Worm (Caenorhabditis elegans) whole organism, young adult: ENCODE data around the gene best-20.

Experiments used
- B0019.2 ChIP-seq: fragments of 200-800 bp; sonication (Bioruptor generic); conservative IDR thresholded peaks from 2 replicates; pipeline ENCODE4 v1.3.6; 2022; ENCODE audit warnings: missing genetic modification reagents, missing genetic modification characterization, missing compliant biosample characterization
- B0336.3 ChIP-seq: fragments of 200-800 bp; sonication (Bioruptor generic); IDR thresholded peaks from 2 replicates; pipeline ENCODE4 v1.3.6; 2022; ENCODE audit warnings: missing genetic modification characterization, missing compliant biosample characterization
- C06A6.2 ChIP-seq: fragments of 200-800 bp; sonication (Bioruptor generic); conservative IDR thresholded peaks from 2 replicates; pipeline ENCODE4 v1.3.6; 2022; ENCODE audit warnings: missing genetic modification characterization, missing compliant biosample characterization
- D2030.7 ChIP-seq: fragments of 200-800 bp; sonication (Bioruptor generic); IDR thresholded peaks from 2 replicates; pipeline ENCODE4 v1.3.6; 2022; ENCODE audit warnings: missing genetic modification reagents, missing genetic modification characterization, missing compliant biosample characterization
- F33H1.4 ChIP-seq: fragments of 200-800 bp; sonication (Bioruptor generic); IDR thresholded peaks from 2 replicates; pipeline ENCODE4 v1.3.6; 2022; ENCODE audit warnings: missing genetic modification reagents, missing genetic modification characterization, missing compliant biosample characterization
- F39B2.1 ChIP-seq: fragments of 200-800 bp; sonication (Bioruptor generic); IDR thresholded peaks from 2 replicates; pipeline ENCODE4 v1.3.6; 2022; ENCODE audit warnings: missing genetic modification reagents, missing genetic modification characterization, missing compliant biosample characterization
- F49E8.2 ChIP-seq: sonication (generic microtip); optimal IDR thresholded peaks from 3 replicates; lab custom pipeline; 2017; ENCODE audit warnings: missing genetic modification characterization, mild to moderate bottlenecking, missing compliant biosample characterization, antibody characterized with exemption, moderate library complexity; ENCODE audit not compliant: insufficient read depth
- F52B5.7 ChIP-seq: sonication (generic microtip); optimal IDR thresholded peaks from 2 replicates; lab custom pipeline; 2016; ENCODE audit warnings: mild to moderate bottlenecking, missing genetic modification characterization, missing compliant biosample characterization
- K11D2.4 ChIP-seq: fragments of 200-800 bp; sonication (Bioruptor generic); IDR thresholded peaks from 2 replicates; pipeline ENCODE4 v1.3.6; 2022; ENCODE audit warnings: missing genetic modification reagents, missing genetic modification characterization, missing compliant biosample characterization
- K12H6.12 ChIP-seq: fragments of 200-800 bp; sonication (Bioruptor generic); optimal IDR thresholded peaks from 2 replicates; lab custom pipeline; 2018; ENCODE audit warnings: mild to moderate bottlenecking, missing genetic modification characterization, missing compliant biosample characterization
- T26A5.8 ChIP-seq: sonication (generic microtip); optimal IDR thresholded peaks from 2 replicates; lab custom pipeline; 2016; ENCODE audit warnings: missing genetic modification characterization, missing compliant biosample characterization
- Y53F4B.3 ChIP-seq: fragments of 200-800 bp; sonication (Bioruptor generic); IDR thresholded peaks from 2 replicates; pipeline ENCODE4 v1.3.6; 2022; ENCODE audit warnings: missing genetic modification reagents, missing genetic modification characterization, missing compliant biosample characterization
- Y67H2A.10 ChIP-seq: fragments of 200-800 bp; sonication (Bioruptor generic); conservative IDR thresholded peaks from 2 replicates; pipeline ENCODE4 v1.3.6; 2022; ENCODE audit warnings: missing genetic modification reagents, missing genetic modification characterization, missing compliant biosample characterization
- Y79H2A.3 ChIP-seq: fragments of 200-800 bp; sonication (Bioruptor generic); conservative IDR thresholded peaks from 2 replicates; pipeline ENCODE4 v1.3.6; 2022; ENCODE audit warnings: missing genetic modification reagents, missing genetic modification characterization, missing compliant biosample characterization
- ZK185.1 ChIP-seq: sonication (generic microtip); optimal IDR thresholded peaks from 2 replicates; lab custom pipeline; 2016; ENCODE audit warnings: mild to moderate bottlenecking, missing genetic modification characterization, missing compliant biosample characterization; ENCODE audit not compliant: poor library complexity, severe bottlenecking
- attf-3 ChIP-seq: fragments of 200-800 bp; sonication (Bioruptor generic); conservative IDR thresholded peaks from 2 replicates; pipeline ENCODE4 v1.3.6; 2022; ENCODE audit warnings: missing genetic modification reagents, missing genetic modification characterization, missing compliant biosample characterization
- bed-1 ChIP-seq: fragments of 200-800 bp; sonication (Bioruptor generic); IDR thresholded peaks from 2 replicates; pipeline ENCODE4 v1.3.6; 2022; ENCODE audit warnings: missing genetic modification reagents, missing genetic modification characterization, missing compliant biosample characterization
- bed-2 ChIP-seq: fragments of 200-800 bp; sonication (Bioruptor generic); IDR thresholded peaks from 2 replicates; pipeline ENCODE4 v1.3.6; 2022; ENCODE audit warnings: missing genetic modification reagents, missing genetic modification characterization, missing compliant biosample characterization
- cebp-1 ChIP-seq, 2 experiments: fragments of 200-800 bp in 1 of 2; sonication (Bioruptor generic) in 1 of 2; sonication (generic microtip) in 1 of 2; IDR thresholded peaks in 1 of 2; optimal IDR thresholded peaks in 1 of 2; 2 replicates each; pipeline versions ENCODE4 v1.3.6 to Lab custom; 2017 to 2022; ENCODE audit warnings: missing compliant biosample characterization in 2 of 2, missing genetic modification characterization in 2 of 2, mild to moderate bottlenecking in 1 of 2, missing genetic modification reagents in 1 of 2, moderate library complexity in 1 of 2
- ceh-100 ChIP-seq: fragments of 200-800 bp; sonication (Bioruptor generic); IDR thresholded peaks from 2 replicates; pipeline ENCODE4 v1.3.6; 2022; ENCODE audit warnings: missing genetic modification reagents, missing genetic modification characterization, missing compliant biosample characterization
- ceh-58 ChIP-seq: fragments of 200-800 bp; sonication (Bioruptor generic); IDR thresholded peaks from 2 replicates; pipeline ENCODE4 v1.3.6; 2022; ENCODE audit warnings: missing genetic modification characterization, missing compliant biosample characterization
- ceh-91 ChIP-seq: fragments of 200-800 bp; sonication (Bioruptor generic); IDR thresholded peaks from 2 replicates; pipeline ENCODE4 v1.3.6; 2022; ENCODE audit warnings: missing genetic modification reagents, missing genetic modification characterization, missing compliant biosample characterization
- dox-1 ChIP-seq: fragments of 200-800 bp; sonication (Bioruptor generic); IDR thresholded peaks from 2 replicates; pipeline ENCODE4 v1.3.6; 2022; ENCODE audit warnings: missing genetic modification reagents, missing genetic modification characterization, missing compliant biosample characterization
- dpl-1 ChIP-seq: fragments of 150-350 bp; optimal IDR thresholded peaks from 2 replicates; lab custom pipeline; 2014; ENCODE audit warnings: missing biosample characterization, missing genetic modification reagents, missing genetic modification characterization
- efl-1 ChIP-seq: fragments of 150-350 bp; optimal IDR thresholded peaks from 2 replicates; lab custom pipeline; 2014; ENCODE audit warnings: missing biosample characterization, missing genetic modification reagents, missing genetic modification characterization
- egl-44 ChIP-seq: fragments of 200-800 bp; sonication (Bioruptor generic); IDR thresholded peaks from 2 replicates; pipeline ENCODE4 v1.3.6; 2022; ENCODE audit warnings: missing genetic modification reagents, missing genetic modification characterization, missing compliant biosample characterization
- egrh-3 ChIP-seq: fragments of 200-800 bp; sonication (Bioruptor generic); IDR thresholded peaks from 2 replicates; pipeline ENCODE4 v1.3.6; 2022; ENCODE audit warnings: missing genetic modification reagents, missing genetic modification characterization, missing compliant biosample characterization
- ets-4 ChIP-seq: fragments of 200-800 bp; sonication (Bioruptor generic); optimal IDR thresholded peaks from 2 replicates; lab custom pipeline; 2018; ENCODE audit warnings: mild to moderate bottlenecking, missing genetic modification characterization, missing compliant biosample characterization
- him-1 ChIP-seq: sonication (generic microtip); optimal IDR thresholded peaks from 2 replicates; lab custom pipeline; 2016; ENCODE audit warnings: missing genotype, missing genetic modification reagents, missing genetic modification characterization, missing compliant biosample characterization
- hlh-12 ChIP-seq: sonication (generic microtip); optimal IDR thresholded peaks from 2 replicates; lab custom pipeline; 2016; ENCODE audit warnings: missing genetic modification characterization, missing compliant biosample characterization
- hlh-26 ChIP-seq: fragments of 200-800 bp; sonication (Bioruptor generic); conservative IDR thresholded peaks from 2 replicates; pipeline ENCODE4 v1.3.6; 2022; ENCODE audit warnings: missing genetic modification reagents, missing genetic modification characterization, missing compliant biosample characterization
- hrde-1 ChIP-seq: sonication (generic microtip); optimal IDR thresholded peaks from 2 replicates; lab custom pipeline; 2016; ENCODE audit warnings: missing genetic modification characterization, mild to moderate bottlenecking, missing compliant biosample characterization, moderate library complexity, missing genotype, missing genetic modification reagents, borderline replicate concordance
- lin-35 ChIP-seq, 3 experiments: fragments of 150-350 bp in 2 of 3; sonication (generic microtip) in 1 of 3; optimal IDR thresholded peaks; 2 replicates each; lab custom pipeline; 2014 to 2018; ENCODE audit warnings: missing biosample characterization in 3 of 3, missing genetic modification characterization in 3 of 3, missing genetic modification reagents in 3 of 3
- lin-54 ChIP-seq: fragments of 200-800 bp; sonication (Bioruptor generic); optimal IDR thresholded peaks from 2 replicates; lab custom pipeline; 2018; ENCODE audit warnings: mild to moderate bottlenecking, missing genetic modification characterization, missing compliant biosample characterization
- lir-1 ChIP-seq: fragments of 200-800 bp; sonication (Bioruptor generic); conservative IDR thresholded peaks from 2 replicates; pipeline ENCODE4 v1.3.6; 2022; ENCODE audit warnings: missing genetic modification reagents, missing genetic modification characterization, missing compliant biosample characterization
- madf-8 ChIP-seq: fragments of 200-800 bp; sonication (Bioruptor generic); conservative IDR thresholded peaks from 2 replicates; pipeline ENCODE4 v1.3.6; 2022; ENCODE audit warnings: missing genetic modification reagents, missing genetic modification characterization, missing compliant biosample characterization
- mcd-1 ChIP-seq: fragments of 200-800 bp; sonication (Bioruptor generic); IDR thresholded peaks from 2 replicates; pipeline ENCODE4 v1.3.6; 2022; ENCODE audit warnings: missing genetic modification reagents, missing genetic modification characterization, missing compliant biosample characterization
- mes-4 ChIP-seq: sonication (generic microtip); optimal IDR thresholded peaks from 2 replicates; lab custom pipeline; 2016; ENCODE audit warnings: missing genotype, missing genetic modification characterization, missing compliant biosample characterization
- mxl-1 ChIP-seq: sonication (generic microtip); optimal IDR thresholded peaks from 2 replicates; lab custom pipeline; 2016; ENCODE audit warnings: missing genetic modification characterization, missing compliant biosample characterization
- nfya-2 ChIP-seq: fragments of 200-800 bp; sonication (Bioruptor generic); IDR thresholded peaks from 2 replicates; pipeline ENCODE4 v1.3.6; 2022; ENCODE audit warnings: missing genetic modification reagents, missing genetic modification characterization, missing compliant biosample characterization
- pha-4 ChIP-seq: fragments of 150-350 bp; sonication (generic microtip); optimal IDR thresholded peaks from 2 replicates; lab custom pipeline; 2014; ENCODE audit warnings: missing biosample characterization, missing genetic modification reagents, missing genetic modification characterization
- rcor-1 ChIP-seq: fragments of 200-800 bp; sonication (Bioruptor generic); IDR thresholded peaks from 2 replicates; pipeline ENCODE4 v1.3.6; 2022; ENCODE audit warnings: missing genetic modification reagents, missing genetic modification characterization, missing compliant biosample characterization
- rec-8 ChIP-seq, 2 experiments: sonication (generic microtip); optimal IDR thresholded peaks; 2 replicates each; lab custom pipeline; 2016; ENCODE audit warnings: mild to moderate bottlenecking in 2 of 2, missing genetic modification characterization in 2 of 2, missing genetic modification reagents in 2 of 2, missing genotype in 2 of 2, missing biosample characterization in 1 of 2, missing compliant biosample characterization in 1 of 2, moderate library complexity in 1 of 2
- repo-1 ChIP-seq: sonication (generic microtip); optimal IDR thresholded peaks from 2 replicates; lab custom pipeline; 2017; ENCODE audit warnings: mild to moderate bottlenecking, missing genetic modification characterization, missing compliant biosample characterization
- unc-62 ChIP-seq: fragments of 150-350 bp; optimal IDR thresholded peaks from 2 replicates; lab custom pipeline; 2014; ENCODE audit warnings: missing biosample characterization, missing genetic modification reagents, missing genetic modification characterization
- zfh-2 ChIP-seq: fragments of 200-800 bp; sonication (Bioruptor generic); conservative IDR thresholded peaks from 2 replicates; pipeline ENCODE4 v1.3.6; 2022; ENCODE audit warnings: missing genetic modification reagents, missing genetic modification characterization, missing compliant biosample characterization
- ztf-25 ChIP-seq: fragments of 200-800 bp; sonication (Bioruptor generic); IDR thresholded peaks from 2 replicates; pipeline ENCODE4 v1.3.6; 2022; ENCODE audit warnings: missing genetic modification reagents, missing genetic modification characterization, missing compliant biosample characterization
- ztf-28 ChIP-seq: fragments of 200-800 bp; sonication (Bioruptor generic); IDR thresholded peaks from 2 replicates; pipeline ENCODE4 v1.3.6; 2022; ENCODE audit warnings: missing genetic modification reagents, missing genetic modification characterization, missing compliant biosample characterization
- ztf-3 ChIP-seq: fragments of 200-800 bp; sonication (Bioruptor generic); optimal IDR thresholded peaks from 2 replicates; lab custom pipeline; 2018; ENCODE audit warnings: mild to moderate bottlenecking, missing genetic modification characterization, missing compliant biosample characterization

Gene best-20

DNA sequence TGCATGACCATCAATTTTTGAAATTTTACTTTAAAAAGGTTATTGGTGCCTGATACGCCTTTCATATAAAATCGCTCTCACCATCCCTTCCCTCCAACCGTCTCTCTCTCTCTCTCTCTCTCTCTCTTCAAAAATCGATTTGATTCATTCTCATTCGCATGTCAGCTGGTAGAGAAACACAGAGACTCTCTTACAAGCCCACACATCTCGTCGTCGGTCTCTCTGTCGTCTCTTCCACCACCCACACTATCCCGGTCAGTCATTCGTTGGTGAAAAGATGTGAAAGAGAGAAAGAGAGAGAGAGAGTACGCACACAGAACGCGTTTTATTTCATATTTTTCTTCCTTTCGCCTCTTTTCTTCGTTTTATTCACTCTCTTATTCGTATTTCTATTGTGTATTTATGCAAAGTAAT, 13.6 kb upstream of the best-20 start:
- no peak for TF ChIP-seq F39B2.1
- no peak for TF ChIP-seq egl-44 (GFP tag; lab: Robert Waterston, UW)
- TF ChIP-seq rec-8 (tag; optimal IDR thresholded peaks at IDR 0.05; lab: Kevin White, UChicago), result no peak
- TF ChIP-seq K11D2.4 (GFP tag; lab: Robert Waterston, UW), result no peak; the same call in 1 of the 2 replicates
- TF ChIP-seq him-1 (tag; lab: Kevin White, UChicago), result no peak
- TF ChIP-seq repo-1 (tag; lab: Kevin White, UChicago), result no peak
- no peak for TF ChIP-seq efl-1 (GFP tag; lab: Kevin White, UChicago)
- TF ChIP-seq ceh-91 (GFP tag; lab: Robert Waterston, UW), result no peak
- no peak for TF ChIP-seq bed-2 (GFP tag; lab: Robert Waterston, UW)
- TF ChIP-seq C06A6.2 (GFP tag; lab: Robert Waterston, UW), result no peak
- TF ChIP-seq ztf-3 (GFP tag; lab: Kevin White, UChicago), result no peak
- no peak for TF ChIP-seq D2030.7 (GFP tag; lab: Robert Waterston, UW)
- no peak for TF ChIP-seq unc-62 (GFP tag; lab: Kevin White, UChicago)
- no peak for TF ChIP-seq madf-8 (GFP tag; lab: Robert Waterston, UW)
- no peak for TF ChIP-seq B0019.2
- no peak for TF ChIP-seq mxl-1 (tag; lab: Kevin White, UChicago)
- no peak for TF ChIP-seq F33H1.4 (GFP tag; lab: Robert Waterston, UW)
- TF ChIP-seq B0336.3, result peak; percentile 69; the same call in 1 of the 2 replicates
- peak in 1 of 3 experiments; percentile 49 for TF ChIP-seq lin-35 (GFP tag; optimal IDR thresholded peaks at IDR 0.05; lab: Kevin White, UChicago)
- no peak for TF ChIP-seq hrde-1
- TF ChIP-seq mes-4 (tag; lab: Kevin White, UChicago), result no peak
- TF ChIP-seq bed-1 (GFP tag; lab: Robert Waterston, UW), result no peak
- no peak for TF ChIP-seq dpl-1 (GFP tag; lab: Kevin White, UChicago)
- TF ChIP-seq cebp-1 (GFP tag; IDR thresholded peaks at IDR 0.05; lab: Robert Waterston, UW), result no peak
- TF ChIP-seq cebp-1 (tag; optimal IDR thresholded peaks at IDR 0.05; lab: Kevin White, UChicago), result peak; percentile 79
- TF ChIP-seq ztf-28 (GFP tag; lab: Robert Waterston, UW), result no peak
- TF ChIP-seq Y67H2A.10 (GFP tag; lab: Robert Waterston, UW), result no peak
- no peak for TF ChIP-seq nfya-2
- TF ChIP-seq hlh-26 (GFP tag; lab: Robert Waterston, UW), result no peak
- no peak for TF ChIP-seq Y53F4B.3 (GFP tag; lab: Robert Waterston, UW)
- TF ChIP-seq ets-4 (GFP tag; lab: Kevin White, UChicago), result peak; percentile 78
- TF ChIP-seq hlh-12, result no peak
- TF ChIP-seq K12H6.12 (tag; lab: Kevin White, UChicago), result peak; percentile 72
- TF ChIP-seq pha-4 (tag; lab: Kevin White, UChicago), result peak; percentile 9
- TF ChIP-seq ceh-100 (GFP tag; lab: Robert Waterston, UW), result no peak
- peak; percentile 28; the same call in 1 of the 2 replicates for TF ChIP-seq egrh-3 (GFP tag; lab: Robert Waterston, UW)
- TF ChIP-seq ztf-25, result no peak
- TF ChIP-seq ZK185.1 (tag; lab: Kevin White, UChicago), result no peak
- TF ChIP-seq T26A5.8 (tag; lab: Kevin White, UChicago), result no peak
- no peak for TF ChIP-seq Y79H2A.3 (GFP tag; lab: Robert Waterston, UW)
- no peak for TF ChIP-seq F49E8.2 (tag; lab: Kevin White, UChicago)
- TF ChIP-seq ceh-58 (GFP tag; lab: Robert Waterston, UW), result no peak
- TF ChIP-seq rcor-1 (GFP tag; lab: Robert Waterston, UW), result peak; percentile 48
- peak; percentile 67; the same call in 1 of the 2 replicates for TF ChIP-seq dox-1 (GFP tag; lab: Robert Waterston, UW)
- TF ChIP-seq attf-3 (GFP tag; lab: Robert Waterston, UW), result no peak
- no peak for TF ChIP-seq lir-1 (GFP tag; lab: Robert Waterston, UW)
- no peak for TF ChIP-seq F52B5.7 (tag; lab: Kevin White, UChicago)
- TF ChIP-seq mcd-1, result peak; percentile 67
- TF ChIP-seq zfh-2 (GFP tag; lab: Robert Waterston, UW), result peak; percentile 71
- TF ChIP-seq lin-54 (GFP tag; lab: Kevin White, UChicago), result peak; percentile 28
